Worm (Caenorhabditis elegans) whole organism, L4 larva: ENCODE data around the gene C56A3.4.

Experiments
- D1046.2 ChIP-seq: fragments of 200-800 bp; sonication (Bioruptor generic); IDR thresholded peaks from 2 replicates; pipeline ENCODE4 v1.3.6; 2022; ENCODE audit warnings: missing genetic modification characterization, missing compliant biosample characterization
- F49E8.2 ChIP-seq: sonication (generic microtip); optimal IDR thresholded peaks from 2 replicates; lab custom pipeline; 2016; ENCODE audit warnings: missing compliant biosample characterization, mild to moderate bottlenecking, missing genetic modification characterization, borderline replicate concordance
- Y105C5A.15 ChIP-seq: fragments of 200-800 bp; sonication (Bioruptor generic); IDR thresholded peaks from 2 replicates; pipeline ENCODE4 v1.3.6; 2022; ENCODE audit warnings: missing genetic modification characterization, missing compliant biosample characterization
- Y5F2A.4 ChIP-seq: fragments of 200-800 bp; sonication (Bioruptor generic); optimal IDR thresholded peaks from 2 replicates; lab custom pipeline; 2018; ENCODE audit warnings: mild to moderate bottlenecking, missing genetic modification characterization, missing compliant biosample characterization
- Y75B8A.6 ChIP-seq: fragments of 200-800 bp; sonication (Bioruptor generic); IDR thresholded peaks from 2 replicates; pipeline ENCODE4 v1.3.6; 2022; ENCODE audit warnings: missing genetic modification reagents, missing genetic modification characterization, missing compliant biosample characterization
- aly-2 ChIP-seq: sonication (generic microtip); optimal IDR thresholded peaks from 2 replicates; lab custom pipeline; 2018; ENCODE audit warnings: missing biosample characterization, missing genetic modification characterization
- arid-1 ChIP-seq: fragments of 200-800 bp; sonication (Bioruptor generic); conservative IDR thresholded peaks from 2 replicates; pipeline ENCODE4 v1.3.6; 2022; ENCODE audit warnings: missing genetic modification reagents, missing genetic modification characterization, missing compliant biosample characterization
- ceh-82 ChIP-seq: sonication (generic microtip); optimal IDR thresholded peaks from 2 replicates; lab custom pipeline; 2017; ENCODE audit warnings: missing biosample characterization, missing genetic modification characterization
- ctbp-1 ChIP-seq: fragments of 200-800 bp; sonication (Bioruptor generic); IDR thresholded peaks from 2 replicates; pipeline ENCODE4 v1.3.6; 2022; ENCODE audit warnings: missing genetic modification reagents, missing genetic modification characterization, missing compliant biosample characterization
- daf-12 ChIP-seq: fragments of 150-350 bp; optimal IDR thresholded peaks from 2 replicates; lab custom pipeline; 2014; ENCODE audit warnings: missing biosample characterization, missing genetic modification reagents, missing genetic modification characterization
- daf-19 ChIP-seq: fragments of 200-800 bp; sonication (Bioruptor generic); conservative IDR thresholded peaks from 2 replicates; pipeline ENCODE4 v1.3.6; 2022; ENCODE audit warnings: missing genetic modification characterization, missing compliant biosample characterization
- dmd-9 ChIP-seq: fragments of 200-800 bp; sonication (Bioruptor generic); IDR thresholded peaks from 2 replicates; pipeline ENCODE4 v1.3.6; 2022; ENCODE audit warnings: missing genetic modification reagents, missing genetic modification characterization, missing compliant biosample characterization
- dpl-1 ChIP-seq: fragments of 150-350 bp; optimal IDR thresholded peaks from 2 replicates; lab custom pipeline; 2014; ENCODE audit warnings: missing biosample characterization, missing genetic modification reagents, missing genetic modification characterization
- duxl-1 ChIP-seq: sonication (generic microtip); optimal IDR thresholded peaks from 2 replicates; lab custom pipeline; 2016; ENCODE audit warnings: mild to moderate bottlenecking, missing genetic modification characterization, moderate library complexity, missing compliant biosample characterization; ENCODE audit not compliant: poor library complexity
- egl-43 ChIP-seq: fragments of 200-800 bp; sonication (Bioruptor generic); IDR thresholded peaks from 2 replicates; pipeline ENCODE4 v1.3.6; 2022; ENCODE audit warnings: missing genetic modification reagents, missing genetic modification characterization, missing compliant biosample characterization
- fkh-10 ChIP-seq: fragments of 150-350 bp; optimal IDR thresholded peaks from 2 replicates; lab custom pipeline; 2014; ENCODE audit warnings: missing biosample characterization, missing genetic modification reagents, missing genetic modification characterization
- gei-8 ChIP-seq: fragments of 200-800 bp; sonication (Bioruptor generic); optimal IDR thresholded peaks from 2 replicates; lab custom pipeline; 2018; ENCODE audit warnings: mild to moderate bottlenecking, missing genetic modification characterization, missing compliant biosample characterization
- hif-1 ChIP-seq, 2 experiments: sonication (generic microtip); optimal IDR thresholded peaks; 2 replicates each; lab custom pipeline; 2016 to 2017; ENCODE audit warnings: missing compliant biosample characterization in 2 of 2, missing genetic modification characterization in 2 of 2, missing genetic modification reagents in 2 of 2, missing genotype in 2 of 2, mild to moderate bottlenecking in 1 of 2
- hmg-1.1 ChIP-seq: fragments of 200-800 bp; sonication (Bioruptor generic); IDR thresholded peaks from 2 replicates; pipeline ENCODE4 v1.3.6; 2022; ENCODE audit warnings: missing genetic modification reagents, missing genetic modification characterization, missing compliant biosample characterization
- lim-7 ChIP-seq: fragments of 200-800 bp; sonication (Bioruptor generic); IDR thresholded peaks from 2 replicates; pipeline ENCODE4 v1.3.6; 2022; ENCODE audit warnings: missing genetic modification characterization, missing compliant biosample characterization
- lin-38 ChIP-seq: fragments of 200-800 bp; sonication (Bioruptor generic); IDR thresholded peaks from 2 replicates; pipeline ENCODE4 v1.3.6; 2022; ENCODE audit warnings: missing genetic modification reagents, missing genetic modification characterization, missing compliant biosample characterization
- lsy-2 ChIP-seq, 2 experiments: fragments of 150-350 bp in 1 of 2; sonication (generic microtip) in 1 of 2; optimal IDR thresholded peaks; 2 replicates each; lab custom pipeline; 2014 to 2017; ENCODE audit warnings: missing biosample characterization in 2 of 2, missing genetic modification characterization in 2 of 2
- madf-9 ChIP-seq: fragments of 200-800 bp; sonication (Bioruptor generic); conservative IDR thresholded peaks from 2 replicates; pipeline ENCODE4 v1.3.6; 2022; ENCODE audit warnings: missing genetic modification reagents, missing genetic modification characterization, missing compliant biosample characterization
- mdl-1 ChIP-seq, 2 experiments: fragments of 150-350 bp in 1 of 2; sonication (generic microtip) in 1 of 2; optimal IDR thresholded peaks; 2 replicates each; lab custom pipeline; 2014 to 2017; ENCODE audit warnings: missing biosample characterization in 2 of 2, missing genetic modification characterization in 2 of 2
- mxl-2 ChIP-seq: fragments of 200-800 bp; sonication (Bioruptor generic); conservative IDR thresholded peaks from 2 replicates; pipeline ENCODE4 v1.3.6; 2022; ENCODE audit warnings: missing genetic modification reagents, missing genetic modification characterization, missing compliant biosample characterization
- mxl-3 ChIP-seq: fragments of 200-800 bp; sonication (Bioruptor generic); optimal IDR thresholded peaks from 2 replicates; lab custom pipeline; 2018; ENCODE audit warnings: mild to moderate bottlenecking, missing genetic modification characterization, missing compliant biosample characterization
- nhr-25 ChIP-seq: sonication (generic microtip); optimal IDR thresholded peaks from 2 replicates; lab custom pipeline; 2017; ENCODE audit warnings: missing genetic modification characterization, mild to moderate bottlenecking, missing compliant biosample characterization, antibody characterized with exemption, moderate library complexity, borderline replicate concordance; ENCODE audit not compliant: insufficient read depth
- nhr-28 ChIP-seq: fragments of 150-350 bp; optimal IDR thresholded peaks from 2 replicates; lab custom pipeline; 2014; ENCODE audit warnings: missing biosample characterization, missing genetic modification characterization
- nhr-42 ChIP-seq: fragments of 200-800 bp; sonication (Bioruptor generic); IDR thresholded peaks from 2 replicates; pipeline ENCODE4 v1.3.6; 2022; ENCODE audit warnings: missing genetic modification characterization, missing compliant biosample characterization
- pqm-1 ChIP-seq: sonication (generic microtip); optimal IDR thresholded peaks from 2 replicates; lab custom pipeline; 2017; ENCODE audit warnings: missing biosample characterization, missing genetic modification characterization
- set-16 ChIP-seq: fragments of 200-800 bp; sonication (Bioruptor generic); IDR thresholded peaks from 2 replicates; pipeline ENCODE4 v1.3.6; 2022; ENCODE audit warnings: missing genetic modification reagents, missing genetic modification characterization, missing compliant biosample characterization
- skn-1 ChIP-seq: fragments of 150-350 bp; optimal IDR thresholded peaks from 2 replicates; lab custom pipeline; 2014; ENCODE audit warnings: missing biosample characterization, missing genetic modification characterization
- snpc-1.2 ChIP-seq: fragments of 200-800 bp; sonication (Bioruptor generic); IDR thresholded peaks from 2 replicates; pipeline ENCODE4 v1.3.6; 2022; ENCODE audit warnings: missing genetic modification reagents, missing genetic modification characterization, missing compliant biosample characterization
- snpc-4 ChIP-seq: fragments of 150-350 bp; optimal IDR thresholded peaks from 2 replicates; lab custom pipeline; 2014; ENCODE audit warnings: missing biosample characterization, missing genetic modification characterization
- spr-3 ChIP-seq: fragments of 200-800 bp; sonication (Bioruptor generic); optimal IDR thresholded peaks from 2 replicates; lab custom pipeline; 2018; ENCODE audit warnings: mild to moderate bottlenecking, missing genetic modification characterization, missing compliant biosample characterization
- tra-1 ChIP-seq: fragments of 200-800 bp; sonication (Bioruptor generic); IDR thresholded peaks from 2 replicates; pipeline ENCODE4 v1.3.6; 2022; ENCODE audit warnings: missing genetic modification reagents, missing genetic modification characterization, missing compliant biosample characterization
- unc-130 ChIP-seq: sonication (generic microtip); optimal IDR thresholded peaks from 2 replicates; lab custom pipeline; 2016; ENCODE audit warnings: missing genetic modification reagents, missing genetic modification characterization, missing compliant biosample characterization
- unc-39 ChIP-seq: sonication (generic microtip); optimal IDR thresholded peaks from 2 replicates; lab custom pipeline; 2017; ENCODE audit warnings: missing biosample characterization, missing genetic modification characterization
- unc-62 ChIP-seq, 3 experiments: fragments of 150-350 bp in 1 of 3; sonication (generic microtip); optimal IDR thresholded peaks in 2 of 3; peaks in 1 of 3; 1 replicate in 1 of 3; 2 replicates in 2 of 3; lab custom pipeline; 2014 to 2017; ENCODE audit warnings: missing biosample characterization in 3 of 3, missing genetic modification characterization in 3 of 3, missing genetic modification reagents in 3 of 3, missing genotype in 1 of 3
- zfp-2 ChIP-seq: sonication (generic microtip); optimal IDR thresholded peaks from 2 replicates; lab custom pipeline; 2016; ENCODE audit warnings: mild to moderate bottlenecking, missing genetic modification characterization, missing compliant biosample characterization
- zfp-3 ChIP-seq: fragments of 200-800 bp; sonication (Bioruptor generic); conservative IDR thresholded peaks from 2 replicates; pipeline ENCODE4 v1.3.6; 2022; ENCODE audit warnings: missing genetic modification reagents, missing genetic modification characterization, missing compliant biosample characterization
- zip-2 ChIP-seq: fragments of 150-350 bp; optimal IDR thresholded peaks from 2 replicates; lab custom pipeline; 2014; ENCODE audit warnings: missing biosample characterization, missing genetic modification characterization
- ztf-11 ChIP-seq: fragments of 150-350 bp; optimal IDR thresholded peaks from 2 replicates; lab custom pipeline; 2014; ENCODE audit warnings: missing biosample characterization, missing genetic modification characterization

Gene C56A3.4

ce11 chrV:13565197-13565596 lies 13.6 kb upstream of the C56A3.4 start (continued):
- TF ChIP-seq mxl-3 (GFP tag; lab: Kevin White, UChicago) (peak; percentile 75), aly-2 (tag; lab: Kevin White, UChicago) (no peak), Y5F2A.4 (GFP tag; lab: Kevin White, UChicago) (no peak), zip-2 (tag; lab: Kevin White, UChicago) (no peak), ztf-11 (tag; lab: Kevin White, UChicago) (no peak), daf-19 (GFP tag; lab: Robert Waterston, UW) (no peak), mdl-1 (tag; optimal IDR thresholded peaks at IDR 0.05; lab: Kevin White, UChicago) (peak in 1 of 2 experiments; percentile 72), spr-3 (peak; percentile 8), madf-9 (no peak), ctbp-1 (GFP tag; lab: Robert Waterston, UW) (0 out of 2 replicates have a peak, but pooled peaks have one; percentile 48), unc-39 (tag; lab: Kevin White, UChicago) (no peak), gei-8 (GFP tag; lab: Kevin White, UChicago) (no peak), F49E8.2 (tag; lab: Kevin White, UChicago) (no peak), dpl-1 (GFP tag; lab: Kevin White, UChicago) (peak; percentile 84), dmd-9 (no peak), Y105C5A.15 (no peak), mxl-2 (no peak), skn-1 (tag; lab: Kevin White, UChicago) (no peak), nhr-42 (0 out of 2 replicates have a peak, but pooled peaks have one; percentile 65)

ce11 chrV:13563841-13564240 lies 12.3 kb upstream of the C56A3.4 start, which contains the start of gene grl-17:
TSS of gene grl-17 (minus strand) at chrV:13563941.
- TF ChIP-seq unc-39 (tag; lab: Kevin White, UChicago): no peak
- TF ChIP-seq Y5F2A.4 (GFP tag; lab: Kevin White, UChicago): no peak
- TF ChIP-seq Y105C5A.15: no peak
- peak in 1 of 2 experiments; percentile 87 for TF ChIP-seq unc-62 (GFP tag; optimal IDR thresholded peaks at IDR 0.05 in 1 of 2; lab: Kevin White, UChicago)
- TF ChIP-seq unc-62 (tag; optimal IDR thresholded peaks at IDR 0.05; lab: Kevin White, UChicago): no peak
- TF ChIP-seq aly-2 (tag; lab: Kevin White, UChicago): no peak

ce11 chrV:13562748-13563147 lies 11.2 kb upstream of the C56A3.4 start:
- peak; percentile 90 for TF ChIP-seq set-16 (GFP tag; lab: Robert Waterston, UW)
- no peak for TF ChIP-seq lsy-2 (tag; optimal IDR thresholded peaks at IDR 0.05; lab: Kevin White, UChicago)

ce11 chrV:13559978-13560377 lies 8.4 kb upstream of the C56A3.4 start, which contains the start of gene C56A3.8:
TSS of gene C56A3.8 (plus strand) at chrV:13560278.
- peak; percentile 19 for TF ChIP-seq unc-130
- TF ChIP-seq hif-1 (tag; optimal IDR thresholded peaks at IDR 0.05; lab: Kevin White, UChicago): no peak
- no peak for TF ChIP-seq ceh-82 (tag; lab: Kevin White, UChicago)

ce11 chrV:13556746-13557145 lies 5.2 kb upstream of the C56A3.4 start, which contains the start of gene cav-2:
TSS of gene cav-2 (plus strand) at chrV:13557104.
- TF ChIP-seq ztf-11 (tag; lab: Kevin White, UChicago): no peak
- peak; percentile 94 for TF ChIP-seq pqm-1 (tag; lab: Kevin White, UChicago)
- no peak for TF ChIP-seq egl-43 (GFP tag; lab: Robert Waterston, UW)
- TF ChIP-seq daf-12: no peak
- no peak for TF ChIP-seq snpc-4 (tag; lab: Kevin White, UChicago)
- no peak for TF ChIP-seq zfp-2 (tag; lab: Kevin White, UChicago)
- TF ChIP-seq D1046.2: no peak
- peak; percentile 61; the same call in 1 of the 2 replicates for TF ChIP-seq zfp-3
- TF ChIP-seq snpc-1.2: no peak
- no peak for TF ChIP-seq unc-39 (tag; lab: Kevin White, UChicago)
- peak; percentile 81 for TF ChIP-seq tra-1 (GFP tag; lab: Robert Waterston, UW)
- TF ChIP-seq fkh-10 (GFP tag; lab: Kevin White, UChicago): no peak
- TF ChIP-seq lim-7 (GFP tag; lab: Robert Waterston, UW): no peak
- TF ChIP-seq duxl-1 (tag; lab: Kevin White, UChicago): peak; percentile 44
- TF ChIP-seq nhr-25 (tag; lab: Kevin White, UChicago): peak; percentile 28
- peak; percentile 79 for TF ChIP-seq nhr-28 (tag; lab: Kevin White, UChicago)
- no peak for TF ChIP-seq ceh-82 (tag; lab: Kevin White, UChicago)
- TF ChIP-seq lin-38 (GFP tag; lab: Robert Waterston, UW): peak; percentile 84
- no peak for TF ChIP-seq ctbp-1 (GFP tag; lab: Robert Waterston, UW)
- peak; percentile 64 for TF ChIP-seq hmg-1.1 (GFP tag; lab: Robert Waterston, UW)
- TF ChIP-seq Y75B8A.6 (GFP tag; lab: Robert Waterston, UW): no peak
- TF ChIP-seq arid-1 (GFP tag; lab: Robert Waterston, UW): no peak
